Worm (Caenorhabditis elegans) whole organism, late embryonic: ENCODE measurements around the gene K09F5.4.

Source experiments
- K02D7.2 ChIP-seq: sonication (generic microtip); optimal IDR thresholded peaks from 2 replicates; lab custom pipeline; 2017; ENCODE audit warnings: mild to moderate bottlenecking, missing genetic modification characterization, missing compliant biosample characterization
- ceh-24 ChIP-seq: sonication (generic microtip); optimal IDR thresholded peaks from 2 replicates; lab custom pipeline; 2016; ENCODE audit warnings: mild to moderate bottlenecking, missing genetic modification characterization, missing compliant biosample characterization
- nfya-1 ChIP-seq: sonication (generic microtip); optimal IDR thresholded peaks from 2 replicates; lab custom pipeline; 2017; ENCODE audit warnings: missing genetic modification characterization, mild to moderate bottlenecking, missing compliant biosample characterization, antibody characterized with exemption, moderate library complexity
- nhr-11 ChIP-seq: fragments of 150-350 bp; optimal IDR thresholded peaks from 2 replicates; lab custom pipeline; 2014; ENCODE audit warnings: missing biosample characterization, missing genetic modification characterization
- unc-3 ChIP-seq, 2 experiments: fragments of 200-800 bp in 1 of 2; sonication (Bioruptor generic) in 1 of 2; sonication (generic microtip) in 1 of 2; conservative IDR thresholded peaks in 1 of 2; optimal IDR thresholded peaks in 1 of 2; 2 replicates each; pipeline versions ENCODE4 v1.3.6 to Lab custom; 2016 to 2022; ENCODE audit warnings: missing compliant biosample characterization in 2 of 2, missing genetic modification characterization in 2 of 2, missing genetic modification reagents in 1 of 2

- TF ChIP-seq K02D7.2 (no peak), ceh-24 (tag; lab: Kevin White, UChicago) (no peak), nhr-11 (tag; lab: Kevin White, UChicago) (no peak), unc-3 (GFP tag; conservative IDR thresholded peaks at IDR 0.05; lab: Robert Waterston, UW) (no peak), unc-3 (tag; optimal IDR thresholded peaks at IDR 0.05; lab: Kevin White, UChicago) (no peak), nfya-1 (no peak)
Observed at ce11 chrX:7715463-7715862, 4.9 kb upstream of the K09F5.4 start.
